Worm (Caenorhabditis elegans): ENCODE measurements around the gene srg-32.

Gene srg-32

DNA sequence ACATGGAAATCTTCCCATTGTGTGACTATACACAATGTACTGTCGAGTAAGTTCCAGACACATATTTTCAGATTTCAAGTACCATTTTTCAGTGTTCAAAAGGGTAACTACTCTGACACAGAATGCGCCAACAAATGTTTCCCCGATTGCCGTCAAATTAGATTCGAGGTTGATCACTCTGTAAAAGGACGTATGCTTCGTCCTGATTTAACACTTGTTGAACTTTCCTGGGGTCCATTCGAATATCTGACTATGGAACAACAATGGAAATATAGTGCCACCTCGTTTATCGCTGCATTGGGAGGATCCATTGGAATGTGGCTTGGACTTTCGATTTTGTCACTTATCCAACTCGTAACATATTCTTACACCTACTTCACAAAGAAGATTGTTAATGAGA, 14.4 kb downstream of the srg-32 start:
- TF ChIP-seq snpc-4 (tag; optimal IDR thresholded peaks at IDR 0.05), result no peak
- peak; percentile 5 for TF ChIP-seq blmp-1 (tag; optimal IDR thresholded peaks at IDR 0.05)

DNA sequence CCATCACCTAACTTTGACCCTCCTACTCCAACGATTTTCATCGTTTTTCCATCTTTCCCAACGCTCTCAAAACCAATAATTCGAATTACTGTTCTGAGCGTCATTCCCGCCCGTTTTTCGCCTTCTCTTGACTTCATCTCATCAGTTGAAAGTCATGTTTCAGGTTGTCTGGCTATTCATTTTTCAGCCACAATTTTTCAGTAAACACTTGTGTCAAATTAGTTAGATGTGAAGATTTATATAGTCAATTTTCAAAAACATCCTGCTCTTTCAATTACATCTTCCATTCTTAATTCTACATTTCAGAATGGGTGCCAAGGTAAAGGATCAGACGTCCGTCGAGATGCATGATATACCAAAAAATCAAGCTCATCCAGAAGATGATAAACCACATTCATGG, 16.0 kb downstream of the srg-32 start, which contains the start of gene del-6:
TSS of gene del-6 (plus strand) at position 301 of the 400 bp plus-strand sequence.
- TF ChIP-seq unc-98 (GFP tag; IDR thresholded peaks at IDR 0.05), result no peak
- TF ChIP-seq mep-1 (tag; optimal IDR thresholded peaks at IDR 0.05), result no peak
- no peak for TF ChIP-seq egl-27 (tag; optimal IDR thresholded peaks at IDR 0.05)
- TF ChIP-seq pax-3 (tag; optimal IDR thresholded peaks at IDR 0.05), result no peak
- no peak for TF ChIP-seq ces-1 (GFP tag; optimal IDR thresholded peaks at IDR 0.05)
- TF ChIP-seq ceh-8 (GFP tag; optimal IDR thresholded peaks at IDR 0.05), result no peak
- no peak for TF ChIP-seq ceh-90 (tag; optimal IDR thresholded peaks at IDR 0.05)
- TF ChIP-seq jun-1 (tag; optimal IDR thresholded peaks at IDR 0.05), result no peak
- TF ChIP-seq lin-39 (tag; optimal IDR thresholded peaks at IDR 0.05), result no peak
- no peak for TF ChIP-seq hlh-4 (tag; optimal IDR thresholded peaks at IDR 0.05)
- TF ChIP-seq elt-2 (tag; optimal IDR thresholded peaks at IDR 0.05), result no peak

DNA sequence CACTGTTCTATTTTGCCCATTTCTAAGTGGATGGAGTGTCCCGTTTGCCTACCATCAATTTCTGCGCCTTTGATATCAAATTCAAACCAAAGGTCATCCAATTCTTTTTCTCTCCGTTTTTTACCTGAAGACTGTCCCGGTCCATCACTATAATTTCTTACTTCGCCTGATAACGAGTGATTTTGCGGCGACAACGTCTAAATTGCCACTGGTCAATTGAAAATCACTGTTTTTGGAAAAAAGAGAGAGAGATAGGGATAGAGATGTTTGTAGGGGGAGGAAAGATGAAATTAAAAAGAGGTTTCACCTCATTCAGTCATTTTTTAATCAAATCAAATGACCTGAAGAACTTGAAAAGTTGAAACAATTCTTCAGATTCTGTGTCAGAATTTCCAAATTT, 17.1 kb downstream of the srg-32 start:
- TF ChIP-seq lin-35 (GFP tag; optimal IDR thresholded peaks at IDR 0.05) (peak in 1 of 2 experiments; percentile 18), fkh-8 (tag; optimal IDR thresholded peaks at IDR 0.05) (no peak), lsy-2 (tag; optimal IDR thresholded peaks at IDR 0.05) (peak in 1 of 2 experiments; percentile 2), ztf-11 (tag; optimal IDR thresholded peaks at IDR 0.05) (no peak), nhr-28 (tag; optimal IDR thresholded peaks at IDR 0.05) (no peak), nhr-85 (tag) (peak; percentile 76), fkh-10 (GFP tag; optimal IDR thresholded peaks at IDR 0.05) (no peak), ceh-63 (GFP tag; optimal IDR thresholded peaks at IDR 0.05) (no peak), unc-86 (tag; optimal IDR thresholded peaks at IDR 0.05) (no peak), efl-1 (optimal IDR thresholded peaks at IDR 0.05) (no peak), efl-1 (GFP tag; optimal IDR thresholded peaks at IDR 0.05 in 1 of 2) (no peak), fkh-4 (tag; optimal IDR thresholded peaks at IDR 0.05; ENCODE audit: borderline replicate concordance) (no peak), ceh-88 (GFP tag; IDR thresholded peaks at IDR 0.05) (no peak), lin-14 (GFP tag; optimal IDR thresholded peaks at IDR 0.05) (peak; percentile 59), alr-1 (tag; optimal IDR thresholded peaks at IDR 0.05; ENCODE audit: borderline replicate concordance) (no peak), zip-4 (GFP tag; optimal IDR thresholded peaks at IDR 0.05) (no peak), lin-15B (tag; optimal IDR thresholded peaks at IDR 0.05) (no peak), C34B4.2 (tag; optimal IDR thresholded peaks at IDR 0.05) (no peak), C16A3.4 (tag; optimal IDR thresholded peaks at IDR 0.05) (no peak), nhr-76 (tag; optimal IDR thresholded peaks at IDR 0.05) (no peak), blmp-1 (tag; optimal IDR thresholded peaks at IDR 0.05) (peak; percentile 70), elt-3 (tag; optimal IDR thresholded peaks at IDR 0.05) (peak in 2 of 6 experiments; percentile 44 to 65), C04F5.9 (tag; optimal IDR thresholded peaks at IDR 0.05) (no peak), pqm-1 (tag; optimal IDR thresholded peaks at IDR 0.05) (no peak), tbx-2 (tag; optimal IDR thresholded peaks at IDR 0.05) (no peak), nhr-19 (GFP tag; conservative IDR thresholded peaks at IDR 0.05) (no peak), nhr-20 (tag; optimal IDR thresholded peaks at IDR 0.05) (peak; percentile 2), nhr-11 (tag; optimal IDR thresholded peaks at IDR 0.05) (no peak)

DNA sequence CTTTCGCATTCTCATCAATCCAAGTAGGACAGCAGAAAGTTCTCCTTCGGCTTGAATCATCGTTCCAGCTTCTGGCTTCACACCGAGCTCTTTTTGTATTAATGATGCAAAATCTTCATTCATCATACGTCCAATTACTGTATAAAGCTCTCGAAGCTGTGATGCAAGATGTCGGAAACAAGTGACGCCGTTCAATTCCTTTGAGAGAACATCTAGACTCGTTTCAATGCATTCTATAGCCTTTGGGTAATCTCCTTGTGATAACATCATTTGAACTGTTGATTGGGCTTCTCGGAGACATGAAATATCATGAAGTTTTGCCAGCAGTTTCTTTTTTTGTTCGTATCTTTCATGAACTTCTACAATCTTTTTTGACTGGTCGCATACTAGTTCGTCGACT, 20.1 kb downstream of the srg-32 start:
- TF ChIP-seq isw-1 (GFP tag; IDR thresholded peaks at IDR 0.05), result no peak
- no peak for TF ChIP-seq nhr-77 (tag; optimal IDR thresholded peaks at IDR 0.05)
- TF ChIP-seq nhr-47 (tag; optimal IDR thresholded peaks at IDR 0.05), result no peak
- no peak for TF ChIP-seq xbp-1 (tag; optimal IDR thresholded peaks at IDR 0.05)
- no peak for TF ChIP-seq ztf-4 (tag; optimal IDR thresholded peaks at IDR 0.05)
- no peak for TF ChIP-seq ceh-90 (tag; optimal IDR thresholded peaks at IDR 0.05)
- no peak for TF ChIP-seq efl-1 (optimal IDR thresholded peaks at IDR 0.05)
- TF ChIP-seq efl-1 (GFP tag; optimal IDR thresholded peaks at IDR 0.05 in 1 of 2), result no peak
- TF ChIP-seq nhr-85 (tag), result no peak
- no peak for TF ChIP-seq ets-5 (GFP tag; IDR thresholded peaks at IDR 0.05)
- TF ChIP-seq rnt-1 (tag; optimal IDR thresholded peaks at IDR 0.05), result no peak
- TF ChIP-seq unc-30 (tag; optimal IDR thresholded peaks at IDR 0.05), result no peak
- no peak for TF ChIP-seq nhr-76 (tag; optimal IDR thresholded peaks at IDR 0.05)
- TF ChIP-seq ceh-82 (tag; optimal IDR thresholded peaks at IDR 0.05), result no peak
- TF ChIP-seq lin-15B (tag; optimal IDR thresholded peaks at IDR 0.05), result no peak
- no peak for TF ChIP-seq aha-1 (tag; optimal IDR thresholded peaks at IDR 0.05)
- TF ChIP-seq unc-62 (GFP tag; optimal IDR thresholded peaks at IDR 0.05), result no peak
